Worm (Caenorhabditis elegans) whole organism, L4 larva: ENCODE measurements around the gene Y102A5C.27.
A peak's percentile ranks its signal among the peaks of the same experiment; 100 is the strongest.

ENCODE experiments used
- F37D6.2 ChIP-seq: sonication (generic microtip); optimal IDR thresholded peaks from 2 replicates; lab custom pipeline; 2016; ENCODE audit warnings: mild to moderate bottlenecking, missing genetic modification characterization, missing compliant biosample characterization
- R02D3.7 ChIP-seq: fragments of 150-350 bp; sonication (generic microtip); optimal IDR thresholded peaks from 3 replicates; lab custom pipeline; 2014; ENCODE audit warnings: missing biosample characterization, missing genetic modification characterization
- ZK546.5 ChIP-seq, 2 experiments: sonication (generic microtip); optimal IDR thresholded peaks; 2 replicates each; lab custom pipeline; 2017; ENCODE audit warnings: missing biosample characterization in 2 of 2, missing genetic modification characterization in 2 of 2
- aha-1 ChIP-seq: fragments of 150-350 bp; peaks from one replicate; lab custom pipeline; 2014; ENCODE audit warnings: missing biosample characterization, missing genetic modification characterization
- aly-2 ChIP-seq: sonication (generic microtip); optimal IDR thresholded peaks from 2 replicates; lab custom pipeline; 2018; ENCODE audit warnings: missing biosample characterization, missing genetic modification characterization
- ama-1 ChIP-seq: fragments of 150-350 bp; optimal IDR thresholded peaks from 2 replicates; lab custom pipeline; 2014; ENCODE audit warnings: inconsistent platforms, mixed read lengths
- arid-1 ChIP-seq: fragments of 200-800 bp; sonication (Bioruptor generic); conservative IDR thresholded peaks from 2 replicates; pipeline ENCODE4 v1.3.6; 2022; ENCODE audit warnings: missing genetic modification reagents, missing genetic modification characterization, missing compliant biosample characterization
- attf-4 ChIP-seq: sonication (generic microtip); optimal IDR thresholded peaks from 3 replicates; lab custom pipeline; 2017; ENCODE audit warnings: missing biosample characterization, missing genetic modification characterization
- ceh-28 ChIP-seq: fragments of 150-350 bp; optimal IDR thresholded peaks from 2 replicates; lab custom pipeline; 2014; ENCODE audit warnings: missing biosample characterization, missing genetic modification reagents, missing genetic modification characterization
- ceh-62 ChIP-seq: sonication (generic microtip); optimal IDR thresholded peaks from 2 replicates; lab custom pipeline; 2017; ENCODE audit warnings: missing biosample characterization, missing genetic modification characterization
- ceh-82 ChIP-seq: sonication (generic microtip); optimal IDR thresholded peaks from 2 replicates; lab custom pipeline; 2017; ENCODE audit warnings: missing biosample characterization, missing genetic modification characterization
- ctbp-1 ChIP-seq: fragments of 200-800 bp; sonication (Bioruptor generic); IDR thresholded peaks from 2 replicates; pipeline ENCODE4 v1.3.6; 2022; ENCODE audit warnings: missing genetic modification reagents, missing genetic modification characterization, missing compliant biosample characterization
- daf-16 ChIP-seq, 3 experiments: sonication (generic microtip); optimal IDR thresholded peaks; 2 replicates each; lab custom pipeline; 2016 to 2017; ENCODE audit warnings: missing genetic modification characterization in 3 of 3, missing genetic modification reagents in 3 of 3, mild to moderate bottlenecking in 2 of 3, missing compliant biosample characterization in 2 of 3, missing biosample characterization in 1 of 3, moderate library complexity in 1 of 3
- daf-19 ChIP-seq: fragments of 200-800 bp; sonication (Bioruptor generic); conservative IDR thresholded peaks from 2 replicates; pipeline ENCODE4 v1.3.6; 2022; ENCODE audit warnings: missing genetic modification characterization, missing compliant biosample characterization
- dmd-6 ChIP-seq: fragments of 200-800 bp; sonication (Bioruptor generic); IDR thresholded peaks from 2 replicates; pipeline ENCODE4 v1.3.6; 2022; ENCODE audit warnings: missing genetic modification reagents, missing genetic modification characterization, missing compliant biosample characterization
- dmd-8 ChIP-seq: fragments of 200-800 bp; sonication (Bioruptor generic); IDR thresholded peaks from 2 replicates; pipeline ENCODE4 v1.3.6; 2022; ENCODE audit warnings: missing genetic modification characterization, missing compliant biosample characterization
- dpl-1 ChIP-seq: fragments of 150-350 bp; optimal IDR thresholded peaks from 2 replicates; lab custom pipeline; 2014; ENCODE audit warnings: missing biosample characterization, missing genetic modification reagents, missing genetic modification characterization
- duxl-1 ChIP-seq: sonication (generic microtip); optimal IDR thresholded peaks from 2 replicates; lab custom pipeline; 2016; ENCODE audit warnings: mild to moderate bottlenecking, missing genetic modification characterization, moderate library complexity, missing compliant biosample characterization; ENCODE audit not compliant: poor library complexity
- dve-1 ChIP-seq: sonication (generic microtip); optimal IDR thresholded peaks from 2 replicates; lab custom pipeline; 2017; ENCODE audit warnings: antibody characterized with exemption, mild to moderate bottlenecking, missing genetic modification characterization, missing compliant biosample characterization; ENCODE audit not compliant: insufficient read depth
- egl-43 ChIP-seq: fragments of 200-800 bp; sonication (Bioruptor generic); IDR thresholded peaks from 2 replicates; pipeline ENCODE4 v1.3.6; 2022; ENCODE audit warnings: missing genetic modification reagents, missing genetic modification characterization, missing compliant biosample characterization
- fos-1 ChIP-seq: fragments of 150-350 bp; optimal IDR thresholded peaks from 2 replicates; lab custom pipeline; 2014; ENCODE audit warnings: missing biosample characterization, missing genetic modification characterization
- hlh-11 ChIP-seq: fragments of 200-800 bp; sonication (Bioruptor generic); optimal IDR thresholded peaks from 2 replicates; lab custom pipeline; 2018; ENCODE audit warnings: mild to moderate bottlenecking, missing genetic modification characterization, missing compliant biosample characterization
- hmg-1.1 ChIP-seq: fragments of 200-800 bp; sonication (Bioruptor generic); IDR thresholded peaks from 2 replicates; pipeline ENCODE4 v1.3.6; 2022; ENCODE audit warnings: missing genetic modification reagents, missing genetic modification characterization, missing compliant biosample characterization
- lin-1 ChIP-seq: fragments of 200-800 bp; sonication (Bioruptor generic); IDR thresholded peaks from 2 replicates; pipeline ENCODE4 v1.3.6; 2022; ENCODE audit warnings: missing genetic modification reagents, missing genetic modification characterization, missing compliant biosample characterization
- lin-13 ChIP-seq: fragments of 150-350 bp; optimal IDR thresholded peaks from 2 replicates; lab custom pipeline; 2014; ENCODE audit warnings: missing biosample characterization, missing genetic modification reagents, missing genetic modification characterization
- lin-39 ChIP-seq: fragments of 150-350 bp; optimal IDR thresholded peaks from 2 replicates; lab custom pipeline; 2014; ENCODE audit warnings: missing biosample characterization, missing genetic modification reagents, missing genetic modification characterization
- lsy-2 ChIP-seq, 2 experiments: fragments of 150-350 bp in 1 of 2; sonication (generic microtip) in 1 of 2; optimal IDR thresholded peaks; 2 replicates each; lab custom pipeline; 2014 to 2017; ENCODE audit warnings: missing biosample characterization in 2 of 2, missing genetic modification characterization in 2 of 2
- madf-5 ChIP-seq, 2 experiments: fragments of 200-800 bp; sonication (Bioruptor generic); IDR thresholded peaks; 2 replicates each; pipeline ENCODE4 v1.3.6; 2022; ENCODE audit warnings: missing compliant biosample characterization in 2 of 2, missing genetic modification characterization in 2 of 2
- madf-9 ChIP-seq: fragments of 200-800 bp; sonication (Bioruptor generic); conservative IDR thresholded peaks from 2 replicates; pipeline ENCODE4 v1.3.6; 2022; ENCODE audit warnings: missing genetic modification reagents, missing genetic modification characterization, missing compliant biosample characterization
- mdt-29 ChIP-seq: fragments of 200-800 bp; sonication (Bioruptor generic); IDR thresholded peaks from 2 replicates; pipeline ENCODE4 v1.3.6; 2022; ENCODE audit warnings: missing genetic modification reagents, missing genetic modification characterization, missing compliant biosample characterization
- mep-1 ChIP-seq: fragments of 150-350 bp; sonication (generic microtip); optimal IDR thresholded peaks from 3 replicates; lab custom pipeline; 2014; ENCODE audit warnings: missing biosample characterization, missing genetic modification characterization
- mes-2 ChIP-seq: sonication (generic microtip); optimal IDR thresholded peaks from 2 replicates; lab custom pipeline; 2016; ENCODE audit warnings: missing genotype, mild to moderate bottlenecking, missing genetic modification characterization, missing compliant biosample characterization; ENCODE audit not compliant: poor library complexity, severe bottlenecking
- mxl-2 ChIP-seq: fragments of 200-800 bp; sonication (Bioruptor generic); conservative IDR thresholded peaks from 2 replicates; pipeline ENCODE4 v1.3.6; 2022; ENCODE audit warnings: missing genetic modification reagents, missing genetic modification characterization, missing compliant biosample characterization
- nhr-11 ChIP-seq: fragments of 150-350 bp; optimal IDR thresholded peaks from 2 replicates; lab custom pipeline; 2014; ENCODE audit warnings: missing biosample characterization, missing genetic modification characterization
- nhr-111 ChIP-seq: fragments of 200-800 bp; sonication (Bioruptor generic); optimal IDR thresholded peaks from 2 replicates; lab custom pipeline; 2018; ENCODE audit warnings: mild to moderate bottlenecking, missing genetic modification characterization, missing compliant biosample characterization
- nhr-41 ChIP-seq: fragments of 200-800 bp; sonication (Bioruptor generic); IDR thresholded peaks from 2 replicates; pipeline ENCODE4 v1.3.6; 2022; ENCODE audit warnings: missing genetic modification reagents, missing genetic modification characterization, missing compliant biosample characterization
- nhr-42 ChIP-seq: fragments of 200-800 bp; sonication (Bioruptor generic); IDR thresholded peaks from 2 replicates; pipeline ENCODE4 v1.3.6; 2022; ENCODE audit warnings: missing genetic modification characterization, missing compliant biosample characterization
- pqm-1 ChIP-seq: sonication (generic microtip); optimal IDR thresholded peaks from 2 replicates; lab custom pipeline; 2017; ENCODE audit warnings: missing biosample characterization, missing genetic modification characterization
- rbr-2 ChIP-seq: sonication (generic microtip); optimal IDR thresholded peaks from 2 replicates; lab custom pipeline; 2016; ENCODE audit warnings: missing genotype, missing genetic modification characterization, missing compliant biosample characterization
- snpc-1.2 ChIP-seq: fragments of 200-800 bp; sonication (Bioruptor generic); IDR thresholded peaks from 2 replicates; pipeline ENCODE4 v1.3.6; 2022; ENCODE audit warnings: missing genetic modification reagents, missing genetic modification characterization, missing compliant biosample characterization
- snpc-4 ChIP-seq: fragments of 150-350 bp; optimal IDR thresholded peaks from 2 replicates; lab custom pipeline; 2014; ENCODE audit warnings: missing biosample characterization, missing genetic modification characterization
- spr-1 ChIP-seq: sonication (generic microtip); optimal IDR thresholded peaks from 2 replicates; lab custom pipeline; 2016; ENCODE audit warnings: mild to moderate bottlenecking, missing genetic modification characterization, missing compliant biosample characterization
- tag-97 ChIP-seq: fragments of 200-800 bp; sonication (Bioruptor generic); IDR thresholded peaks from 2 replicates; pipeline ENCODE4 v1.3.6; 2022; ENCODE audit warnings: missing genetic modification characterization, missing compliant biosample characterization
- tra-1 ChIP-seq: fragments of 200-800 bp; sonication (Bioruptor generic); IDR thresholded peaks from 2 replicates; pipeline ENCODE4 v1.3.6; 2022; ENCODE audit warnings: missing genetic modification reagents, missing genetic modification characterization, missing compliant biosample characterization
- unc-130 ChIP-seq: sonication (generic microtip); optimal IDR thresholded peaks from 2 replicates; lab custom pipeline; 2016; ENCODE audit warnings: missing genetic modification reagents, missing genetic modification characterization, missing compliant biosample characterization
- unc-39 ChIP-seq: sonication (generic microtip); optimal IDR thresholded peaks from 2 replicates; lab custom pipeline; 2017; ENCODE audit warnings: missing biosample characterization, missing genetic modification characterization
- unc-62 ChIP-seq, 3 experiments: fragments of 150-350 bp in 1 of 3; sonication (generic microtip); optimal IDR thresholded peaks in 2 of 3; peaks in 1 of 3; 1 replicate in 1 of 3; 2 replicates in 2 of 3; lab custom pipeline; 2014 to 2017; ENCODE audit warnings: missing biosample characterization in 3 of 3, missing genetic modification characterization in 3 of 3, missing genetic modification reagents in 3 of 3, missing genotype in 1 of 3
- zfp-2 ChIP-seq: sonication (generic microtip); optimal IDR thresholded peaks from 2 replicates; lab custom pipeline; 2016; ENCODE audit warnings: mild to moderate bottlenecking, missing genetic modification characterization, missing compliant biosample characterization
- zip-11 ChIP-seq: fragments of 200-800 bp; sonication (Bioruptor generic); IDR thresholded peaks from 2 replicates; pipeline ENCODE4 v1.3.6; 2022; ENCODE audit warnings: missing genetic modification characterization, missing compliant biosample characterization
- zip-2 ChIP-seq: fragments of 150-350 bp; optimal IDR thresholded peaks from 2 replicates; lab custom pipeline; 2014; ENCODE audit warnings: missing biosample characterization, missing genetic modification characterization
- ztf-11 ChIP-seq: fragments of 150-350 bp; optimal IDR thresholded peaks from 2 replicates; lab custom pipeline; 2014; ENCODE audit warnings: missing biosample characterization, missing genetic modification characterization

The Y102A5C.27 gene

ce11 chrV:16965655-16966054 lies 22.9 kb downstream of the Y102A5C.27 start, which contains the start of gene efl-1 (continued):
- TF ChIP-seq madf-9 (GFP tag; lab: Robert Waterston, UW) (no peak; the same call in 1 of the 2 replicates), zfp-2 (tag; lab: Kevin White, UChicago) (peak; percentile 41), R02D3.7 (no peak), rbr-2 (tag; lab: Kevin White, UChicago) (peak; percentile 81), ceh-28 (tag; lab: Kevin White, UChicago) (no peak), dmd-8 (no peak), lin-13 (GFP tag; lab: Kevin White, UChicago) (peak; percentile 71), dpl-1 (GFP tag; lab: Kevin White, UChicago) (peak; percentile 100), hlh-11 (tag; lab: Kevin White, UChicago) (peak; percentile 77), arid-1 (GFP tag; lab: Robert Waterston, UW) (0 out of 2 replicates have a peak, but pooled peaks have one; percentile 64), zip-2 (no peak), F37D6.2 (peak; percentile 55), nhr-42 (GFP tag; lab: Robert Waterston, UW) (peak; percentile 38; the same call in 1 of the 2 replicates), tra-1 (no peak), ceh-82 (tag; lab: Kevin White, UChicago) (no peak), duxl-1 (tag; lab: Kevin White, UChicago) (peak; percentile 95), daf-16 (GFP tag; optimal IDR thresholded peaks at IDR 0.05; lab: Kevin White, UChicago) (peak in 1 of 2 experiments; percentile 25), daf-16 (tag; optimal IDR thresholded peaks at IDR 0.05; lab: Kevin White, UChicago) (peak; percentile 31), nhr-111 (GFP tag; lab: Kevin White, UChicago) (no peak), ama-1 (lab: Kevin White, UChicago) (peak; percentile 66), pqm-1 (tag; lab: Kevin White, UChicago) (no peak), snpc-4 (tag; lab: Kevin White, UChicago) (peak; percentile 77), aha-1 (tag; lab: Kevin White, UChicago) (peak; percentile 98), spr-1 (peak; percentile 54), lsy-2 (tag; optimal IDR thresholded peaks at IDR 0.05; lab: Kevin White, UChicago) (peak; percentile 22 to 93), unc-62 (GFP tag; optimal IDR thresholded peaks at IDR 0.05 in 1 of 2; lab: Kevin White, UChicago) (peak in 1 of 2 experiments; percentile 92), unc-62 (tag; optimal IDR thresholded peaks at IDR 0.05; lab: Kevin White, UChicago) (no peak), ZK546.5 (tag; optimal IDR thresholded peaks at IDR 0.05; lab: Kevin White, UChicago) (no peak), unc-39 (no peak), dmd-6 (GFP tag; lab: Robert Waterston, UW) (no peak; the same call in none of the 2 replicates), snpc-1.2 (GFP tag; lab: Robert Waterston, UW) (no peak), nhr-41 (GFP tag; lab: Robert Waterston, UW) (no peak), madf-5 (GFP tag; IDR thresholded peaks at IDR 0.05; lab: Robert Waterston, UW) (no peak), nhr-11 (tag; lab: Kevin White, UChicago) (peak; percentile 78), ceh-62 (tag; lab: Kevin White, UChicago) (no peak), mep-1 (tag; lab: Kevin White, UChicago) (peak; percentile 86), lin-1 (GFP tag; lab: Robert Waterston, UW) (no peak), daf-19 (GFP tag; lab: Robert Waterston, UW) (no peak), zip-11 (GFP tag; lab: Robert Waterston, UW) (no peak), hmg-1.1 (GFP tag; lab: Robert Waterston, UW) (peak; percentile 84), attf-4 (tag; lab: Kevin White, UChicago) (no peak), ctbp-1 (GFP tag; lab: Robert Waterston, UW) (no peak), mes-2 (tag; lab: Kevin White, UChicago) (peak; percentile 94), tag-97 (GFP tag; lab: Robert Waterston, UW) (no peak), aly-2 (tag; lab: Kevin White, UChicago) (no peak), ztf-11 (no peak), unc-130 (GFP tag; lab: Kevin White, UChicago) (peak; percentile 39), mdt-29 (GFP tag; lab: Robert Waterston, UW) (peak; percentile 64; the same call in 1 of the 2 replicates), egl-43 (GFP tag; lab: Robert Waterston, UW) (peak; percentile 51; the same call in 1 of the 2 replicates), mxl-2 (GFP tag; lab: Robert Waterston, UW) (no peak), dve-1 (tag; lab: Kevin White, UChicago) (peak; percentile 89), fos-1 (tag; lab: Kevin White, UChicago) (no peak), lin-39 (tag; lab: Kevin White, UChicago) (no peak)
